Fruit fly (Drosophila melanogaster) Kc167 (cell line): ENCODE measurements around the gene Dhc1.

ENCODE experiments used
- Sin3A ChIP-seq: fragments of >200 bp; optimal IDR thresholded peaks from 2 replicates; lab custom pipeline; 2018; ENCODE audit warnings: missing external identifiers
- h ChIP-seq: fragments of >200 bp; optimal IDR thresholded peaks from 3 replicates; lab custom pipeline; 2018; ENCODE audit warnings: missing external identifiers
- insv ChIP-seq: fragments of >200 bp; optimal IDR thresholded peaks from 3 replicates; lab custom pipeline; 2018; ENCODE audit warnings: missing external identifiers
- psq ChIP-seq: fragments of >200 bp; optimal IDR thresholded peaks from 2 replicates; lab custom pipeline; 2017; ENCODE audit warnings: missing external identifiers

The Dhc1 gene

DNA sequence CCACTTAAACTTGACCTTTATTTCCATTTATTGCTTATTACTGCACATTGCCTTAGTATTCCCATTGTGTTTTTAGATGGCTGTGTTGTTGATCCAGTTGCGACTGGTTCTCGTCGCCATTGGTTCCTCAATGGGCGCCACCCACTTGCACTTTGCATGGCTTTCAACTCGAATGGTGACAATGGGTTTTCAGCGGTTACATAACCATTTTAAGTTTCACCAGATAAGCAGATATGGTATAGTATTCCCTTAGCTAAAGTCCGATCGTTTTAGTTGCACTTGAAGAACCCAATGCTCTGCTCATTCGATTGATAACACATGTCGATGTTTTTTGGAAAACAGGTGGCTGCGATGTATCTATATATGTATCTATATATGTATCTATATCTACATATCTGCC, 72.5 kb downstream of the Dhc1 start:
- TF ChIP-seq Sin3A (lab: Kevin White, UChicago): no peak
- TF ChIP-seq psq (lab: Kevin White, UChicago): no peak
- TF ChIP-seq h (lab: Kevin White, UChicago): no peak
- TF ChIP-seq insv (lab: Kevin White, UChicago): no peak
